Worm (Caenorhabditis elegans): ENCODE results near the gene dnj-1.

Gene dnj-1

DNA sequence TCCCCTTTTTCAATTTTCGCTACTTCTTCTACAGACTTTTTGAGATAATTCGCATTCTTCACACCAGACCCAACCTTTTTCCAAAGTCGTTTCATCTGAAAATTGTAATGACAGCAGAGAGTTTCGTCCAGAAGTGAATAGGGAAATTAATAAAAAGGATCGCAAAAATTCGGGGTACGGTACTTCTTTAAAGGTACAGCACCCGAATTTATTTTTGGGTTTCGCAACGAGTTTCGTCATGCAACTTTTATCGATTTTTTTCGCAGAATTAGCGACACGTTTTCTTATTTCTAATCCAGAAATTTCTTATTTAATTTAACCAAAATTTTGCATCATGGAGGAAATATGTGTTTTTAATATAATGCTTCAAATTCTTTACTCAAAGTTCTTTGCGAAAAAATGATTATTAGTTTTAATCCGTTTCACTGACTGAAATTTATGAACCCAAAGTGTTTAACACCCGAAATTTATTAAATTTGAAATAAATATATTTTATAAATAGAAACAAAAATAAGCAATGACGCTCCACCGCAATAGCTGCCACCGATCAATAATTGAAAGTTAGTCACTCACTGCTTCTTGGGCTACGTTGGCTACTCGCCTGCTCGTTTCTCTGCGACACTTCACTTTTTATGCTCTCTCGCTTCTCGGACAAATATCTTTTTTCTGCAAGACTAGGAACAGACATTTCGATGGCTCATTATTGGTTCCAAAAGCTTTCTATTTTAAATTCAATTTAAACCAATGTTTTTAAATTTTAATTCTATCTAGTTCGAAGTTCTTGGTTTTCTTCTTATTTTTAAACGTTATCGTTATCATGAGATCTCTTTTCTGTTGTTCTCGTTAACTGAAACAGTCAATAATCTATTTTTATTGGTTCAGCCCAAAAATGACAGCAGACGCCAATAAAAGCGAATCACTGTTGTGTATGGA, at the start of gene dnj-1, which contains the start of gene B0035.15:
dnj-1 (plus strand) TSS at position 883 of the 933 bp plus-strand sequence.
B0035.15 (minus strand) TSS at position 99 of the 933 bp plus-strand sequence.
- TF ChIP-seq pax-3 (tag; optimal IDR thresholded peaks at IDR 0.05) (no peak), C34B4.2 (tag; optimal IDR thresholded peaks at IDR 0.05) (no peak), elt-2 (tag; optimal IDR thresholded peaks at IDR 0.05) (no peak), ama-1 (optimal IDR thresholded peaks at IDR 0.05) (no peak), sptf-1 (tag; optimal IDR thresholded peaks at IDR 0.05) (no peak), dpl-1 (GFP tag; optimal IDR thresholded peaks at IDR 0.05) (peak in 1 of 3 experiments; percentile 43), sox-4 (tag; optimal IDR thresholded peaks at IDR 0.05) (no peak), C16A3.4 (tag; optimal IDR thresholded peaks at IDR 0.05) (peak; percentile 30), swsn-7 (tag; optimal IDR thresholded peaks at IDR 0.05) (no peak), fkh-10 (GFP tag; optimal IDR thresholded peaks at IDR 0.05) (no peak), ceh-90 (tag; optimal IDR thresholded peaks at IDR 0.05) (no peak), C04F5.9 (tag; optimal IDR thresholded peaks at IDR 0.05) (no peak), ceh-63 (GFP tag; optimal IDR thresholded peaks at IDR 0.05) (no peak), mep-1 (tag; optimal IDR thresholded peaks at IDR 0.05) (peak; percentile 37), nhr-20 (tag; optimal IDR thresholded peaks at IDR 0.05) (no peak), unc-130 (tag; optimal IDR thresholded peaks at IDR 0.05) (peak; percentile 16), unc-86 (tag; optimal IDR thresholded peaks at IDR 0.05) (no peak), fkh-8 (tag; optimal IDR thresholded peaks at IDR 0.05) (no peak), rnt-1 (tag; optimal IDR thresholded peaks at IDR 0.05) (peak; percentile 32), alr-1 (tag; optimal IDR thresholded peaks at IDR 0.05; ENCODE audit: borderline replicate concordance) (no peak), nhr-12 (tag; optimal IDR thresholded peaks at IDR 0.05) (no peak), lin-35 (GFP tag; optimal IDR thresholded peaks at IDR 0.05) (peak; percentile 21 to 23), blmp-1 (tag; optimal IDR thresholded peaks at IDR 0.05) (peak; percentile 89), dsc-1 (tag; optimal IDR thresholded peaks at IDR 0.05) (peak; percentile 60), nhr-90 (tag; optimal IDR thresholded peaks at IDR 0.05; ENCODE audit: poor library complexity) (peak; percentile 17), efl-1 (optimal IDR thresholded peaks at IDR 0.05) (peak; percentile 17 to 30), efl-1 (GFP tag; optimal IDR thresholded peaks at IDR 0.05 in 1 of 2) (peak; percentile 35 to 47), snpc-4 (tag; optimal IDR thresholded peaks at IDR 0.05) (peak; percentile 23), mab-9 (GFP tag; IDR thresholded peaks at IDR 0.05) (no peak), nhr-47 (tag; optimal IDR thresholded peaks at IDR 0.05) (no peak), efl-3 (GFP tag; optimal IDR thresholded peaks at IDR 0.05) (no peak), egl-13 (tag; optimal IDR thresholded peaks at IDR 0.05) (no peak), zag-1 (tag; optimal IDR thresholded peaks at IDR 0.05) (no peak), ces-1 (GFP tag; optimal IDR thresholded peaks at IDR 0.05) (no peak), nhr-71 (tag; optimal IDR thresholded peaks at IDR 0.05) (peak; percentile 50), lir-3 (tag; optimal IDR thresholded peaks at IDR 0.05; ENCODE audit: poor library complexity) (no peak), Y116A8C.19 (tag; optimal IDR thresholded peaks at IDR 0.05; ENCODE audit: borderline replicate concordance) (no peak), aha-1 (tag; optimal IDR thresholded peaks at IDR 0.05) (no peak), jun-1 (tag; optimal IDR thresholded peaks at IDR 0.05) (no peak), hlh-17 (GFP tag; optimal IDR thresholded peaks at IDR 0.05; ENCODE audit: borderline replicate concordance) (no peak), lin-14 (GFP tag; optimal IDR thresholded peaks at IDR 0.05) (peak; percentile 78), nhr-19 (GFP tag; conservative IDR thresholded peaks at IDR 0.05) (no peak), tlp-1 (tag; optimal IDR thresholded peaks at IDR 0.05) (no peak), ets-5 (GFP tag; IDR thresholded peaks at IDR 0.05) (no peak), mdl-1 (tag; optimal IDR thresholded peaks at IDR 0.05) (peak in 1 of 2 experiments; percentile 12), snu-23 (GFP tag; optimal IDR thresholded peaks at IDR 0.05) (peak; percentile 30), nhr-11 (tag; optimal IDR thresholded peaks at IDR 0.05) (no peak), lin-13 (GFP tag; optimal IDR thresholded peaks at IDR 0.05) (no peak), unc-98 (GFP tag; IDR thresholded peaks at IDR 0.05) (no peak), lin-39 (tag; optimal IDR thresholded peaks at IDR 0.05) (no peak), ceh-82 (tag; optimal IDR thresholded peaks at IDR 0.05) (peak in 2 of 3 experiments; percentile 19 to 39)
